Worm (Caenorhabditis elegans) whole organism, late embryonic: ENCODE data around the gene C07H6.2.

Experiments
- ahr-1 ChIP-seq: sonication (generic microtip); optimal IDR thresholded peaks from 2 replicates; lab custom pipeline; 2016; ENCODE audit warnings: missing genetic modification characterization, missing compliant biosample characterization
- ceh-31 ChIP-seq: sonication (generic microtip); optimal IDR thresholded peaks from 2 replicates; lab custom pipeline; 2016; ENCODE audit warnings: missing genetic modification characterization, missing compliant biosample characterization
- dmd-4 ChIP-seq: sonication (generic microtip); optimal IDR thresholded peaks from 2 replicates; lab custom pipeline; 2016; ENCODE audit warnings: borderline replicate concordance, missing genetic modification characterization, missing compliant biosample characterization
- fkh-10 ChIP-seq: fragments of 150-350 bp; optimal IDR thresholded peaks from 2 replicates; lab custom pipeline; 2014; ENCODE audit warnings: missing biosample characterization, missing genetic modification reagents, missing genetic modification characterization
- lin-11 ChIP-seq: fragments of 200-800 bp; sonication (Bioruptor generic); optimal IDR thresholded peaks from 2 replicates; lab custom pipeline; 2018; ENCODE audit warnings: mild to moderate bottlenecking, missing genetic modification characterization, missing compliant biosample characterization
- nhr-11 ChIP-seq: fragments of 150-350 bp; optimal IDR thresholded peaks from 2 replicates; lab custom pipeline; 2014; ENCODE audit warnings: missing biosample characterization, missing genetic modification characterization
- odd-2 ChIP-seq: sonication (generic microtip); optimal IDR thresholded peaks from 2 replicates; lab custom pipeline; 2017; ENCODE audit warnings: antibody characterized with exemption, mild to moderate bottlenecking, missing genetic modification characterization, missing compliant biosample characterization
- pha-2 ChIP-seq: sonication (generic microtip); optimal IDR thresholded peaks from 2 replicates; lab custom pipeline; 2017; ENCODE audit warnings: mild to moderate bottlenecking, missing genetic modification characterization, missing compliant biosample characterization
- tbx-2 ChIP-seq: sonication (generic microtip); optimal IDR thresholded peaks from 2 replicates; lab custom pipeline; 2016; ENCODE audit warnings: missing genetic modification characterization, missing compliant biosample characterization

DNA sequence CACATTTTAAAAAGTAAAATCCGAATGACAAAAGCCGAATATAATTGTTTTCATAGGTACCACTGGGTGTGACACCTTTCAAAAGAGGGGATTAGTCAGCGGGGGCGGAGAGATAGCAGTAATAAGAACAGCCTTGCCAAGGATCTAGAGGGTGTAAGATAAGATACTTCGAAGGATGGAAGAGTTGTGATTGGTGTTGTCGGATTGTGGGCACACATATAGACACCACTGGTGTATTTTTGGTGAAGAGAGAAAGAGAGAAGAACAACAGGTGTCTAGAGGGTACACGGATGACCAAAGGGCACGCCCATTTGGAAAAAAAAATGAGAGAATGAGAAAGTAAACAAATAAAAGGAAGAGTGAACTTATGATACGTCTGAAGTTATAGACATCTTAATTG lies 24.4 kb downstream of the C07H6.2 start:
- TF ChIP-seq dmd-4 (tag; lab: Kevin White, UChicago) (no peak), pha-2 (tag; lab: Kevin White, UChicago) (no peak), nhr-11 (tag; lab: Kevin White, UChicago) (no peak), ahr-1 (tag; lab: Kevin White, UChicago) (no peak), odd-2 (tag; lab: Kevin White, UChicago) (no peak), fkh-10 (GFP tag; lab: Kevin White, UChicago) (no peak), tbx-2 (tag; lab: Kevin White, UChicago) (no peak), ceh-31 (tag; lab: Kevin White, UChicago) (no peak), lin-11 (tag; lab: Kevin White, UChicago) (no peak)
